Comparison of ENCODE assay signal across 2 fruit fly cellular contexts in the genomic region with DNA sequence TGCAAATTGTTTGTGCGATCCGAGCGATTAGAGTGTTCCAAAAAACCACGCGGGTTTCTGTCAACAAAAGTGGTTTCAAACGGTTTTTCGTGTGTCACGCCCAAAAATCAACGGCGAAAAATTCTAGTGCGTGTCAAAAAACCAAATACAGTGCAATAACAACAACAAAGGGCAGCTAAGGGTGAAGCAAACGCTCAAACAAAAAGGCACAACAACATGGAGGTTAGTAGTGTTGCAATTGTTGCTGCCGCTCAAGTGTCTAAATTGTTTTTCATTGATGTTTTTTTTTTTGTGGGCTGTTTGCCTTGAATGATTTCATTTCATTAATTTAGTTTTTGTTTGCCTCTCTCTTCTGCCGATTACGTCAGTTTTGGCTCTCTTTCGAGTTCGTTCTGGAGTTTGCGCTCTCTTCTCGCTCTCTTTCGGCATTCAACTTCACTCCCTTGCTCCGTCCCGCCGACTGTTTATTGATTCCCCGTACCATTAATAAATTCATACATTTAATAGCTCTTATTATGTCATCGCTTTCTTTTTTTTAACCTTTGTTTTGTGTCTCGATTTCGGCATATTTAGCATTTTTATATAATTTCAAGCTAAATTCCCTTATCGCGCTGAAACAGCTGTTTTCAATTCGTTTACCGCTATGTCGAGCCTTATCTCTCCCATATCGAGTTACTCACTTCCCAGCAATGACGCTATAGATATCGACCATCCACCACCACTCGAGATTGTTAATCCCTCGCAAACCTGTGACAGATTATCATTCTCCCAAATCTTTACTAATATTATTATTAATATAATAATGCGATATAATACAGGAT.
TF ChIP-seq lines count a peak whose summit lies in the region.

No protein-coding gene starts in this region.

TF ChIP-seq in whole organism, embryonic, 481 proteins besides CTCF, POLR2A, EP300 and RAD21 (continued from another document):
- TF ChIP-seq CG15011 (GFP tag; optimal IDR thresholded peaks at IDR 0.05; lab: Kevin White, UChicago) = no peak
- peak in 1 of 2 experiments; percentile 31 for TF ChIP-seq Eip74EF (GFP tag; optimal IDR thresholded peaks at IDR 0.05; lab: Kevin White, UChicago)
- no peak for TF ChIP-seq pfk (GFP tag; optimal IDR thresholded peaks at IDR 0.05; lab: Kevin White, UChicago)
- TF ChIP-seq CG34422 (GFP tag; IDR thresholded peaks at IDR 0.05; lab: Robert Waterston, UW) = peak; percentile 65; the same call in 1 of the 3 replicates
- TF ChIP-seq inv (GFP tag; IDR thresholded peaks at IDR 0.05; lab: Robert Waterston, UW; ENCODE audit: partially characterized antibody) = no peak
- peak; percentile 7 for TF ChIP-seq pb (GFP tag; optimal IDR thresholded peaks at IDR 0.05; lab: Kevin White, UChicago)
- TF ChIP-seq CG4360 (GFP tag; IDR thresholded peaks at IDR 0.05; lab: Robert Waterston, UW) = peak; percentile 95
- no peak for TF ChIP-seq Hr78 (GFP tag; optimal IDR thresholded peaks at IDR 0.05; lab: Kevin White, UChicago)
- TF ChIP-seq MTF-1 (GFP tag; optimal IDR thresholded peaks at IDR 0.05; lab: Kevin White, UChicago; ENCODE audit: borderline replicate concordance) = no peak
- peak; percentile 82 for TF ChIP-seq CG8924 (tag; optimal IDR thresholded peaks at IDR 0.05; lab: Kevin White, UChicago)
- TF ChIP-seq ewg (GFP tag; optimal IDR thresholded peaks at IDR 0.05; lab: Kevin White, UChicago) = peak; percentile 19
- TF ChIP-seq Mad (GFP tag; optimal IDR thresholded peaks at IDR 0.05; lab: Kevin White, UChicago) = no peak
- peak; percentile 95 for TF ChIP-seq CG3163 (GFP tag; optimal IDR thresholded peaks at IDR 0.05; lab: Kevin White, UChicago)
- peak in 1 of 2 experiments; percentile 71 for TF ChIP-seq eve (GFP tag; optimal IDR thresholded peaks at IDR 0.05; lab: Kevin White, UChicago)
- 0 out of 2 replicates have a peak, but pooled peaks have one; percentile 14 for TF ChIP-seq HLH3B (GFP tag; IDR thresholded peaks at IDR 0.05; lab: Robert Waterston, UW)
- no peak for TF ChIP-seq dan (GFP tag; IDR thresholded peaks at IDR 0.05; lab: Robert Waterston, UW)
- peak; percentile 45 for TF ChIP-seq abd-A (tag; optimal IDR thresholded peaks at IDR 0.05; lab: Kevin White, UChicago)
- no peak for TF ChIP-seq zen (tag; optimal IDR thresholded peaks at IDR 0.05; lab: Kevin White, UChicago)
- TF ChIP-seq Dp (GFP tag; optimal IDR thresholded peaks at IDR 0.05; lab: Kevin White, UChicago) = no peak
- TF ChIP-seq Fer1 (GFP tag; optimal IDR thresholded peaks at IDR 0.05; lab: Kevin White, UChicago) = peak; percentile 19
- TF ChIP-seq Trl (optimal IDR thresholded peaks at IDR 0.05; lab: Kevin White, UChicago) = peak; percentile 95 to 96
- no peak for TF ChIP-seq Trl (GFP tag; optimal IDR thresholded peaks at IDR 0.05; lab: Kevin White, UChicago)
- TF ChIP-seq B-H2 (GFP tag; optimal IDR thresholded peaks at IDR 0.05; lab: Kevin White, UChicago) = no peak
- TF ChIP-seq CG4617 (GFP tag; optimal IDR thresholded peaks at IDR 0.05; lab: Kevin White, UChicago; ENCODE audit: borderline replicate concordance) = peak; percentile 61
- peak; percentile 17 for TF ChIP-seq CG13624 (GFP tag; optimal IDR thresholded peaks at IDR 0.05; lab: Kevin White, UChicago)
- TF ChIP-seq chinmo (GFP tag; IDR thresholded peaks at IDR 0.05; lab: Robert Waterston, UW; ENCODE audit: partially characterized antibody) = peak; percentile 72; the same call in 2 of the 4 replicates
- TF ChIP-seq E2f2 (GFP tag; IDR thresholded peaks at IDR 0.05; lab: Robert Waterston, UW) = peak; percentile 5; the same call in 1 of the 2 replicates
- TF ChIP-seq Dll (GFP tag; IDR thresholded peaks at IDR 0.05; lab: Robert Waterston, UW; ENCODE audit: partially characterized antibody) = no peak
- no peak for TF ChIP-seq CG14050 (GFP tag; IDR thresholded peaks at IDR 0.05; lab: Robert Waterston, UW)
- 0 out of 2 replicates have a peak, but pooled peaks have one; percentile 11 for TF ChIP-seq unc-4 (GFP tag; IDR thresholded peaks at IDR 0.05; lab: Robert Waterston, UW; ENCODE audit: partially characterized antibody)
- peak; percentile 20 for TF ChIP-seq CG10543 (GFP tag; optimal IDR thresholded peaks at IDR 0.05; lab: Kevin White, UChicago)
- 0 out of 3 replicates have a peak, but pooled peaks have one; percentile 1 for TF ChIP-seq row (GFP tag; IDR thresholded peaks at IDR 0.05; lab: Robert Waterston, UW)
- TF ChIP-seq lab (GFP tag; optimal IDR thresholded peaks at IDR 0.05; lab: Kevin White, UChicago) = peak; percentile 33
- peak; percentile 35 for TF ChIP-seq ftz-f1 (GFP tag; optimal IDR thresholded peaks at IDR 0.05; lab: Kevin White, UChicago)
- peak; percentile 76 for TF ChIP-seq CG12299 (tag; optimal IDR thresholded peaks at IDR 0.05; lab: Kevin White, UChicago)
- TF ChIP-seq CG34376 (GFP tag; optimal IDR thresholded peaks at IDR 0.05; lab: Kevin White, UChicago) = peak; percentile 35
- peak; percentile 89 for TF ChIP-seq onecut (GFP tag; IDR thresholded peaks at IDR 0.05; lab: Robert Waterston, UW)
- TF ChIP-seq rib (GFP tag; IDR thresholded peaks at IDR 0.05; lab: Robert Waterston, UW) = no peak
- no peak for TF ChIP-seq CG4707 (GFP tag; optimal IDR thresholded peaks at IDR 0.05; lab: Kevin White, UChicago)
- TF ChIP-seq sqz (GFP tag; optimal IDR thresholded peaks at IDR 0.05; lab: Kevin White, UChicago) = peak; percentile 85
- peak; percentile 52 for TF ChIP-seq sens (GFP tag; lab: Kevin White, UChicago)
- no peak for TF ChIP-seq hkb (optimal IDR thresholded peaks at IDR 0.05; lab: Kevin White, UChicago)
- TF ChIP-seq hkb (GFP tag; IDR thresholded peaks at IDR 0.05; lab: Robert Waterston, UW) = 0 out of 2 replicates have a peak, but pooled peaks have one; percentile 31
- TF ChIP-seq bsh (GFP tag; optimal IDR thresholded peaks at IDR 0.05; lab: Kevin White, UChicago) = peak in 1 of 2 experiments; percentile 3
- TF ChIP-seq CG9727 (GFP tag; optimal IDR thresholded peaks at IDR 0.05; lab: Kevin White, UChicago) = peak; percentile 2
- peak; percentile 8 for TF ChIP-seq kay (GFP tag; optimal IDR thresholded peaks at IDR 0.05; lab: Kevin White, UChicago)
- TF ChIP-seq crol (GFP tag; IDR thresholded peaks at IDR 0.05; lab: Robert Waterston, UW) = peak; percentile 60; the same call in 1 of the 2 replicates
TF ChIP-seq in whole organism, embryonic: peak in this region for 42.

TF ChIP-seq in whole organism, prepupa, 60 proteins besides CTCF, POLR2A, EP300 and RAD21 (continued from another document):
- TF ChIP-seq Hr39 (GFP tag; optimal IDR thresholded peaks at IDR 0.05; lab: Kevin White, UChicago) = no peak
- TF ChIP-seq Hr4 (GFP tag; optimal IDR thresholded peaks at IDR 0.05; lab: Kevin White, UChicago) = no peak
- no peak for TF ChIP-seq CG3032 (tag; optimal IDR thresholded peaks at IDR 0.05; lab: Kevin White, UChicago)
- TF ChIP-seq CG7368 (GFP tag; optimal IDR thresholded peaks at IDR 0.05; lab: Kevin White, UChicago) = no peak
- no peak for TF ChIP-seq CG6276 (GFP tag; optimal IDR thresholded peaks at IDR 0.05; lab: Kevin White, UChicago)
- TF ChIP-seq CG15336 (GFP tag; IDR thresholded peaks at IDR 0.05; lab: Robert Waterston, UW) = 0 out of 2 replicates have a peak, but pooled peaks have one; percentile 13
- TF ChIP-seq CG10669 (GFP tag; optimal IDR thresholded peaks at IDR 0.05; lab: Kevin White, UChicago) = no peak
- TF ChIP-seq CG32006 (GFP tag; optimal IDR thresholded peaks at IDR 0.05; lab: Kevin White, UChicago) = no peak
- TF ChIP-seq CG11902 (GFP tag; optimal IDR thresholded peaks at IDR 0.05; lab: Kevin White, UChicago) = no peak
- no peak for TF ChIP-seq acj6 (GFP tag; optimal IDR thresholded peaks at IDR 0.05; lab: Kevin White, UChicago)
- TF ChIP-seq CG31627 (GFP tag; optimal IDR thresholded peaks at IDR 0.05; lab: Kevin White, UChicago) = no peak
- TF ChIP-seq dsx (GFP tag; optimal IDR thresholded peaks at IDR 0.05; lab: Kevin White, UChicago; ENCODE audit: poor library complexity, severe bottlenecking) = no peak
- no peak for TF ChIP-seq CG16779 (tag; optimal IDR thresholded peaks at IDR 0.05; lab: Kevin White, UChicago)
- TF ChIP-seq CG10631 (GFP tag; optimal IDR thresholded peaks at IDR 0.05; lab: Kevin White, UChicago) = no peak
- TF ChIP-seq Eip78C (GFP tag; lab: Kevin White, UChicago) = peak; percentile 32
- TF ChIP-seq CG11762 (GFP tag; optimal IDR thresholded peaks at IDR 0.05; lab: Kevin White, UChicago; ENCODE audit: insufficient read depth) = no peak
- no peak for TF ChIP-seq achi (GFP tag; optimal IDR thresholded peaks at IDR 0.05; lab: Kevin White, UChicago)
- peak; percentile 92 for TF ChIP-seq vri (GFP tag; optimal IDR thresholded peaks at IDR 0.05; lab: Kevin White, UChicago)
- no peak for TF ChIP-seq CG4318 (GFP tag; optimal IDR thresholded peaks at IDR 0.05; lab: Kevin White, UChicago)
- TF ChIP-seq CG34406 (GFP tag; optimal IDR thresholded peaks at IDR 0.05; lab: Kevin White, UChicago) = no peak
